Worm (Caenorhabditis elegans) whole organism, L4/young adult: ENCODE results near the gene Y53C12A.7.

ENCODE experiments used
- W03F9.2 ChIP-seq: fragments of 150-350 bp; optimal IDR thresholded peaks from 2 replicates; lab custom pipeline; 2014; ENCODE audit warnings: missing biosample characterization, missing genetic modification characterization
- dao-5 ChIP-seq: sonication (generic microtip); optimal IDR thresholded peaks from 2 replicates; lab custom pipeline; 2016; ENCODE audit warnings: missing genotype, missing genetic modification characterization, moderate library complexity, missing compliant biosample characterization
- him-1 ChIP-seq: sonication (generic microtip); optimal IDR thresholded peaks from 2 replicates; lab custom pipeline; 2016; ENCODE audit warnings: missing genotype, missing genetic modification reagents, missing genetic modification characterization, missing compliant biosample characterization

Y53C12A.7 gene

ce11 chrII:9700363-9700762 is at the start of gene Y53C12A.7, which contains the start of gene Y53C12A.8:
Gene Y53C12A.7, plus strand, starts transcription at chrII:9700543.
Gene Y53C12A.8, minus strand, starts transcription at chrII:9700463.
- TF ChIP-seq W03F9.2 (tag; lab: Kevin White, UChicago), result no peak
- no peak for TF ChIP-seq him-1 (tag; lab: Kevin White, UChicago)
- TF ChIP-seq dao-5 (tag; lab: Kevin White, UChicago), result no peak

- TF ChIP-seq W03F9.2 (tag; lab: Kevin White, UChicago) (no peak), him-1 (tag; lab: Kevin White, UChicago) (no peak), dao-5 (tag; lab: Kevin White, UChicago) (no peak)
Measured at ce11 chrII:9651700-9652099, 48.6 kb upstream of the Y53C12A.7 start, which contains the start of gene ZK1307.4. Gene ZK1307.4, minus strand, starts transcription at chrII:9651800.

ce11 chrII:9652919-9653318 is 47.4 kb upstream of the Y53C12A.7 start, which contains the start of gene ZK1307.3:
Gene ZK1307.3, minus strand, starts transcription at chrII:9653019.
- TF ChIP-seq him-1 (tag; lab: Kevin White, UChicago) (no peak), W03F9.2 (tag; lab: Kevin White, UChicago) (no peak), dao-5 (tag; lab: Kevin White, UChicago) (no peak)

DNA sequence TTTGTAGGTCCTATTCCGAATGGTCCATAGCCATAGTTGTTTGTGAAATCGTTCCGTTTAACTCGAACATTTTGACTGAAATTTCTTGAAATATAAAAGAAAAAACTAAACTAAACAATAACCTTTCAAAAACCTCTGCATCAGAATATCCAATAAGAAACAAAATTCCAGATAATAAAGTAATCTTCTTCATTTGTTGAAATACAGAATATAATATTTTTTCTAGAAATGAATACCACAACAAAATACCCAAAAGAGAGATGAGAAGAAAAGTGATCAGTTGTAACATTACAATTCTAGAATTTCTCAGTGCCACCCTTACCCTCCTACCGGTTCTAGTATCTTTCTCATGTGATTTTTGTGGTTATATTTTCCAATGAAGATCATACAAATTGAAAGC is 46.7 kb upstream of the Y53C12A.7 start, which contains the start of gene ZK1307.2:
TSS of gene ZK1307.2 (minus strand) at position 274 of the 400 bp plus-strand sequence.
- TF ChIP-seq W03F9.2 (tag; lab: Kevin White, UChicago) (no peak), dao-5 (tag; lab: Kevin White, UChicago) (no peak), him-1 (tag; lab: Kevin White, UChicago) (no peak)

DNA sequence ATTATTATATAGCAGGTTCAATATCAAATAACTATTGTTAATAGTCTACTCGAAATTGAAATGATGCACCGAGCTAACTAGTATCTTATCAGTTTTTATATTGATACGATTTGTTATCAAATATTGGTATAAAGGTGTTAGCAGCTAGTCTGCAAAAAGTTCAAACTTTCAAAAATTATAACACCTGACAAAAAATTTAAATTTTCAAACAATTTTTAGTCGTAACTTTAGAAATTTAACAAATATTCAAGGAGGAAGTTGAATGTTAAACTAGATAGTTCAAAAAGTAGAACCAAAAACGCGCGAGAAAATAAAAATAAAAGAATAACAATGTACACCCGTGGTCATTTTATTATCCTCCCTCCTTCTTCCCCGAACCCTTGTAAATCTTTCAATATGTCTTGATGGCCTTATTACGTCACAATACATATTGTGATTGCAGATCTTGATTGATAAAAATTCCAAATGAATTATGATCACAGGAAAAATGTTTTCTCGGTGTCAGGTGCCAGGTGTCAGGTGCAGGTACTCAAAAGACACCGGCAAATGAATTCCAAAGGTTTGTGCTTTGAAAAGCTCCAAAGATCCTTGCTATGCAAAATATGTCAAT is 44.7 kb upstream of the Y53C12A.7 start, which contains the start of gene ZK1307.1:
TSS of gene ZK1307.1 (minus strand) at position 51 of the 610 bp plus-strand sequence.
- TF ChIP-seq him-1 (tag; lab: Kevin White, UChicago), result no peak
- TF ChIP-seq dao-5 (tag; lab: Kevin White, UChicago), result no peak
- TF ChIP-seq W03F9.2 (tag; lab: Kevin White, UChicago), result no peak

DNA sequence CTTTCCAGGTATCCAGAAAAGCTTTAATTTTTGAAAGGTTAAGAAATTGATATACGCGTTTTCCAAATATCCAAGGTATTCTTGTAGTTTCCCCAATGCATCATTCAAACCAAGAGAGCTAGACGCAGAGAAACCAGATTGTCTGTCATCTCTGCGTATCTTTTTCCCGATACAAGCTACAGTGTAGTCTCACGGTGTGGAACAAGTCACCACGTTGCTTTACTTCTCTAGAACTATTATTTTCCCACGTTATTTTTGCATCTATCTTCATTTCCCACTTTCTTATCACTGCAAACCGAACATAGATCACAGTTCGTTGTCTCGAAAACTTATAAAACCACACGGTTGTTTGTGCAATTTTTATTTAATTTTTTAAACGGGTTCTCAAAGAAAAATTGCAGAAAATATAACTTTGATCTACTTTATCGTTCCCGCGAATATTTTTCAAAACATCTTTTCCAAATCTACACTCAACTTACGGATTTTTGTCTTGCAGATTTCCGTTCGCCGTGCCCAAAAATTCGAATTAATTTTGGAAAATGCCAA is 44.1 kb upstream of the Y53C12A.7 start, which contains the start of gene gstk-1:
TSS of gene gstk-1 (plus strand) at position 496 of the 546 bp plus-strand sequence.
- TF ChIP-seq W03F9.2 (tag; lab: Kevin White, UChicago) (no peak), dao-5 (tag; lab: Kevin White, UChicago) (no peak), him-1 (tag; lab: Kevin White, UChicago) (no peak)

ce11 chrII:9658915-9659314 is 41.4 kb upstream of the Y53C12A.7 start, which contains the start of gene ZK1320.2:
Gene ZK1320.2, minus strand, starts transcription at chrII:9659002.
- no peak for TF ChIP-seq dao-5 (tag; lab: Kevin White, UChicago)

DNA sequence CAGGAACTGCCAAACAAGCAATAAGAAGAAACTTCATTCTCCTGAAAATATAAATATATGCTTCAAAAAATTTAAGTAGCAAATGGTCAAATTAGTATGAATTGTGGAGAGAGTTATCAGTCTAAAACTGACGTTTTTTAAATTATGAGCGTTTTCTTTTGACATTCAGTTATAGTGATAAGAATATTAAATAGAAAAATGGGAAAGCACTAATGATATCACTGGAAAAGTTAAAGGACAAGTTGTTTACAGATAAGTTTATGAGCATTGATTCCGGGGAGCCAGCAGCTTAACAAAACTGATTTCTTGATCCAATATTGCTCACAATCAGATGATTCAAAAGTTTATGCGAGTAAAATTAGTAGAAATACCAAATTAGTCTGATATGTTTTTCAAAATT is 40.0 kb upstream of the Y53C12A.7 start, which contains the start of gene ZK1320.3:
TSS of gene ZK1320.3 (minus strand) at position 41 of the 400 bp plus-strand sequence.
- TF ChIP-seq W03F9.2 (tag; lab: Kevin White, UChicago), result no peak
- TF ChIP-seq him-1 (tag; lab: Kevin White, UChicago), result no peak
- no peak for TF ChIP-seq dao-5 (tag; lab: Kevin White, UChicago)

- no peak for TF ChIP-seq him-1 (tag; lab: Kevin White, UChicago)
- no peak for TF ChIP-seq dao-5 (tag; lab: Kevin White, UChicago)
- no peak for TF ChIP-seq W03F9.2 (tag; lab: Kevin White, UChicago)
Measured at ce11 chrII:9662160-9662559, 38.2 kb upstream of the Y53C12A.7 start.

- TF ChIP-seq dao-5 (tag; lab: Kevin White, UChicago), result no peak
- TF ChIP-seq him-1 (tag; lab: Kevin White, UChicago), result no peak
Measured at ce11 chrII:9662797-9663196, 37.5 kb upstream of the Y53C12A.7 start, which contains the start of gene cyp-13A10. Gene cyp-13A10, minus strand, starts transcription at chrII:9662884.

ce11 chrII:9665577-9665976 is 34.8 kb upstream of the Y53C12A.7 start, which contains the start of gene ZK1320.5:
Gene ZK1320.5, minus strand, starts transcription at chrII:9665677.
- TF ChIP-seq dao-5 (tag; lab: Kevin White, UChicago) (no peak), W03F9.2 (tag; lab: Kevin White, UChicago) (no peak), him-1 (tag; lab: Kevin White, UChicago) (no peak)

- TF ChIP-seq W03F9.2 (tag; lab: Kevin White, UChicago), result no peak
Measured at ce11 chrII:9667382-9667781, 33.0 kb upstream of the Y53C12A.7 start, which contains the start of gene ZK1320.11. Gene ZK1320.11, plus strand, starts transcription at chrII:9667624.

- no peak for TF ChIP-seq dao-5 (tag; lab: Kevin White, UChicago)
- TF ChIP-seq him-1 (tag; lab: Kevin White, UChicago), result no peak
- TF ChIP-seq W03F9.2 (tag; lab: Kevin White, UChicago), result peak; percentile 16
Measured at ce11 chrII:9668959-9669358, 31.4 kb upstream of the Y53C12A.7 start, which contains the start of gene taf-8. Gene taf-8, plus strand, starts transcription at chrII:9669318.
